Worm (Caenorhabditis elegans): Measurements from ENCODE around the gene fbxl-2.

The fbxl-2 gene

ce11 chrIII:4754001-4754561 is 3.0 kb upstream of the fbxl-2 start, which contains the start of the genes rps-0 and rbg-3 (continued):
- TF ChIP-seq nhr-80 (tag; optimal IDR thresholded peaks at IDR 0.05) (peak; percentile 37), snpc-1.3 (tag; optimal IDR thresholded peaks at IDR 0.05; ENCODE audit: insufficient read depth) (peak; percentile 87), nfya-1 (tag; optimal IDR thresholded peaks at IDR 0.05; ENCODE audit: borderline replicate concordance, insufficient read depth) (no peak), rcor-1 (GFP tag; IDR thresholded peaks at IDR 0.05) (peak; percentile 80), ztf-6 (GFP tag; IDR thresholded peaks at IDR 0.05) (no peak), F57C9.4 (tag; optimal IDR thresholded peaks at IDR 0.05) (no peak), rpc-1 (optimal IDR thresholded peaks at IDR 0.05) (no peak), rpc-1 (tag; optimal IDR thresholded peaks at IDR 0.05) (no peak), T26A5.8 (tag; optimal IDR thresholded peaks at IDR 0.05) (no peak), F55B11.4 (tag; optimal IDR thresholded peaks at IDR 0.05; ENCODE audit: borderline replicate concordance, insufficient read depth) (no peak), nhr-179 (tag; optimal IDR thresholded peaks at IDR 0.05) (no peak), mcd-1 (GFP tag; IDR thresholded peaks at IDR 0.05) (peak; percentile 83), F33H1.4 (GFP tag; IDR thresholded peaks at IDR 0.05) (peak; percentile 99), ztf-26 (tag; optimal IDR thresholded peaks at IDR 0.05) (peak; percentile 20), rec-8 (tag; optimal IDR thresholded peaks at IDR 0.05) (no peak), him-1 (tag; optimal IDR thresholded peaks at IDR 0.05) (peak; percentile 40), aptf-2 (GFP tag; conservative IDR thresholded peaks at IDR 0.05) (no peak), ztf-3 (GFP tag; optimal IDR thresholded peaks at IDR 0.05) (no peak), Y53F4B.3 (GFP tag; IDR thresholded peaks at IDR 0.05) (no peak), hsf-1 (GFP tag; IDR thresholded peaks at IDR 0.05) (peak; percentile 56; the same call in 1 of the 2 replicates), madf-10 (tag; optimal IDR thresholded peaks at IDR 0.05) (peak; percentile 77), attf-3 (GFP tag; conservative IDR thresholded peaks at IDR 0.05) (peak; percentile 48; the same call in 1 of the 2 replicates), pbrm-1 (GFP tag; IDR thresholded peaks at IDR 0.05) (peak; percentile 77), zfh-2 (GFP tag; conservative IDR thresholded peaks at IDR 0.05) (no peak), madf-6 (GFP tag; IDR thresholded peaks at IDR 0.05) (peak; percentile 82), pha-4 (tag; optimal IDR thresholded peaks at IDR 0.05) (peak; percentile 84), efl-1 (GFP tag; optimal IDR thresholded peaks at IDR 0.05) (peak; percentile 62), sdz-38 (tag; optimal IDR thresholded peaks at IDR 0.05) (no peak), ztf-18 (tag; optimal IDR thresholded peaks at IDR 0.05) (peak; percentile 90), gei-17 (GFP tag; optimal IDR thresholded peaks at IDR 0.05) (no peak), sea-2 (GFP tag; IDR thresholded peaks at IDR 0.05) (no peak), ceh-79 (tag; optimal IDR thresholded peaks at IDR 0.05) (no peak), nhr-27 (tag; optimal IDR thresholded peaks at IDR 0.05) (no peak), bed-2 (GFP tag; IDR thresholded peaks at IDR 0.05) (no peak), hlh-12 (tag; optimal IDR thresholded peaks at IDR 0.05) (no peak), cebp-2 (GFP tag; IDR thresholded peaks at IDR 0.05) (no peak), mel-28 (tag; optimal IDR thresholded peaks at IDR 0.05; ENCODE audit: borderline replicate concordance) (no peak), B0261.1 (tag; optimal IDR thresholded peaks at IDR 0.05) (no peak), sptf-2 (GFP tag; optimal IDR thresholded peaks at IDR 0.05) (no peak), hmg-1.2 (GFP tag; IDR thresholded peaks at IDR 0.05) (peak; percentile 89), nhr-120 (GFP tag; IDR thresholded peaks at IDR 0.05) (no peak), nfyb-1 (GFP tag; IDR thresholded peaks at IDR 0.05) (peak; percentile 86), K11D2.4 (GFP tag; IDR thresholded peaks at IDR 0.05) (peak; percentile 76), lag-1 (GFP tag; IDR thresholded peaks at IDR 0.05) (no peak), ceh-58 (GFP tag; IDR thresholded peaks at IDR 0.05) (no peak), hlh-26 (GFP tag; conservative IDR thresholded peaks at IDR 0.05) (no peak), D2030.7 (GFP tag; IDR thresholded peaks at IDR 0.05) (peak; percentile 79), lir-1 (GFP tag; conservative IDR thresholded peaks at IDR 0.05) (0 out of 2 replicates have a peak, but pooled peaks have one; percentile 22), F37B4.10 (GFP tag; IDR thresholded peaks at IDR 0.05) (no peak), ceh-40 (GFP tag; IDR thresholded peaks at IDR 0.05) (no peak)
